Worm (Caenorhabditis elegans) whole organism, L1 larva: Measurements from ENCODE around the gene R05D3.12.
A peak's percentile ranks its signal among the peaks of the same experiment; 100 is the strongest.

Source experiments
- C16A3.4 ChIP-seq: fragments of 150-350 bp; optimal IDR thresholded peaks from 2 replicates; lab custom pipeline; 2014; ENCODE audit warnings: missing biosample characterization, missing genetic modification characterization
- C34B4.2 ChIP-seq: sonication (generic microtip); optimal IDR thresholded peaks from 2 replicates; lab custom pipeline; 2017; ENCODE audit warnings: mild to moderate bottlenecking, missing genetic modification characterization, missing compliant biosample characterization
- Y116A8C.19 ChIP-seq: sonication (generic microtip); optimal IDR thresholded peaks from 2 replicates; lab custom pipeline; 2016; ENCODE audit warnings: missing compliant biosample characterization, missing genetic modification characterization, borderline replicate concordance
- alr-1 ChIP-seq: fragments of 200-800 bp; sonication (Bioruptor generic); optimal IDR thresholded peaks from 2 replicates; lab custom pipeline; 2018; ENCODE audit warnings: borderline replicate concordance, mild to moderate bottlenecking, missing genetic modification characterization, missing compliant biosample characterization
- aly-2 ChIP-seq: fragments of 150-350 bp; optimal IDR thresholded peaks from 2 replicates; lab custom pipeline; 2014; ENCODE audit warnings: missing biosample characterization, missing genetic modification characterization
- ama-1 ChIP-seq: fragments of 150-350 bp; optimal IDR thresholded peaks from 2 replicates; lab custom pipeline; 2014
- blmp-1 ChIP-seq: fragments of 150-350 bp; optimal IDR thresholded peaks from 2 replicates; lab custom pipeline; 2014; ENCODE audit warnings: missing biosample characterization, missing genetic modification characterization
- ceh-63 ChIP-seq: fragments of 200-800 bp; sonication (Bioruptor generic); optimal IDR thresholded peaks from 2 replicates; lab custom pipeline; 2018; ENCODE audit warnings: mild to moderate bottlenecking, missing genetic modification characterization, missing compliant biosample characterization
- ceh-8 ChIP-seq: fragments of 200-800 bp; sonication (Bioruptor generic); optimal IDR thresholded peaks from 2 replicates; lab custom pipeline; 2018; ENCODE audit warnings: mild to moderate bottlenecking, missing genetic modification characterization, moderate library complexity, missing compliant biosample characterization
- ceh-82 ChIP-seq, 3 experiments: fragments of 150-350 bp in 1 of 3; sonication (generic microtip) in 2 of 3; optimal IDR thresholded peaks; 2 replicates each; lab custom pipeline; 2014 to 2017; ENCODE audit warnings: missing biosample characterization in 3 of 3, missing genetic modification characterization in 3 of 3
- ceh-90 ChIP-seq: sonication (generic microtip); optimal IDR thresholded peaks from 2 replicates; lab custom pipeline; 2016; ENCODE audit warnings: missing genetic modification characterization, missing compliant biosample characterization
- dsc-1 ChIP-seq: sonication (generic microtip); optimal IDR thresholded peaks from 2 replicates; lab custom pipeline; 2016; ENCODE audit warnings: mild to moderate bottlenecking, missing genetic modification characterization, missing compliant biosample characterization
- efl-3 ChIP-seq: fragments of 200-800 bp; sonication (Bioruptor generic); optimal IDR thresholded peaks from 2 replicates; lab custom pipeline; 2018; ENCODE audit warnings: mild to moderate bottlenecking, missing genetic modification characterization, missing compliant biosample characterization
- elt-3 ChIP-seq, 6 experiments: fragments of 150-350 bp in 1 of 6; sonication (generic microtip); optimal IDR thresholded peaks; 2 replicates each; lab custom pipeline; 2017 to 2018; ENCODE audit warnings: missing biosample characterization in 6 of 6, missing genetic modification characterization in 6 of 6, inconsistent platforms in 1 of 6
- fkh-10 ChIP-seq: sonication (generic microtip); optimal IDR thresholded peaks from 2 replicates; lab custom pipeline; 2017; ENCODE audit warnings: missing biosample characterization, missing genetic modification reagents, missing genetic modification characterization
- hlh-4 ChIP-seq: sonication (generic microtip); optimal IDR thresholded peaks from 2 replicates; lab custom pipeline; 2016; ENCODE audit warnings: mild to moderate bottlenecking, missing genetic modification characterization, missing compliant biosample characterization
- isw-1 ChIP-seq: fragments of 200-800 bp; sonication (Bioruptor generic); IDR thresholded peaks from 2 replicates; pipeline ENCODE4 v1.3.6; 2022; ENCODE audit warnings: missing genetic modification characterization, missing compliant biosample characterization
- jun-1 ChIP-seq: fragments of 150-350 bp; optimal IDR thresholded peaks from 2 replicates; lab custom pipeline; 2014; ENCODE audit warnings: missing biosample characterization, missing genetic modification reagents, missing genetic modification characterization
- lin-15B ChIP-seq: fragments of 150-350 bp; sonication (generic microtip); optimal IDR thresholded peaks from 3 replicates; lab custom pipeline; 2014; ENCODE audit warnings: missing biosample characterization, missing genetic modification characterization
- lin-35 ChIP-seq, 2 experiments: fragments of 150-350 bp; optimal IDR thresholded peaks; 2 replicates each; lab custom pipeline; 2014; ENCODE audit warnings: missing biosample characterization in 2 of 2, missing genetic modification characterization in 2 of 2, missing genetic modification reagents in 2 of 2
- lin-39 ChIP-seq: fragments of 150-350 bp; optimal IDR thresholded peaks from 2 replicates; lab custom pipeline; 2014; ENCODE audit warnings: missing biosample characterization, missing genetic modification reagents, missing genetic modification characterization
- lir-3 ChIP-seq: sonication (generic microtip); optimal IDR thresholded peaks from 2 replicates; lab custom pipeline; 2016; ENCODE audit warnings: mild to moderate bottlenecking, missing genetic modification characterization, moderate library complexity, missing compliant biosample characterization; ENCODE audit not compliant: poor library complexity
- lsy-2 ChIP-seq, 2 experiments: fragments of 150-350 bp; optimal IDR thresholded peaks; 2 replicates each; lab custom pipeline; 2014; ENCODE audit warnings: missing biosample characterization in 2 of 2, missing genetic modification characterization in 2 of 2
- mab-9 ChIP-seq: fragments of 200-800 bp; sonication (Bioruptor generic); IDR thresholded peaks from 2 replicates; pipeline ENCODE4 v1.3.6; 2022; ENCODE audit warnings: missing genetic modification reagents, missing genetic modification characterization, missing compliant biosample characterization
- mdl-1 ChIP-seq, 2 experiments: fragments of 150-350 bp; optimal IDR thresholded peaks; 2 replicates each; lab custom pipeline; 2014 to 2017; ENCODE audit warnings: missing biosample characterization in 2 of 2, missing genetic modification characterization in 2 of 2, inconsistent platforms in 1 of 2
- mef-2 ChIP-seq: fragments of 150-350 bp; optimal IDR thresholded peaks from 2 replicates; lab custom pipeline; 2014; ENCODE audit warnings: missing biosample characterization, missing genetic modification characterization
- mep-1 ChIP-seq: fragments of 150-350 bp; optimal IDR thresholded peaks from 2 replicates; lab custom pipeline; 2014; ENCODE audit warnings: missing biosample characterization, missing genetic modification characterization
- nhr-12 ChIP-seq: sonication (generic microtip); optimal IDR thresholded peaks from 2 replicates; lab custom pipeline; 2017; ENCODE audit warnings: missing biosample characterization, missing genetic modification characterization
- nhr-19 ChIP-seq: fragments of 200-800 bp; sonication (Bioruptor generic); conservative IDR thresholded peaks from 2 replicates; pipeline ENCODE4 v1.3.6; 2022; ENCODE audit warnings: missing genetic modification characterization, missing compliant biosample characterization
- nhr-28 ChIP-seq: fragments of 150-350 bp; optimal IDR thresholded peaks from 2 replicates; lab custom pipeline; 2014; ENCODE audit warnings: missing biosample characterization, missing genetic modification characterization
- nhr-47 ChIP-seq: sonication (generic microtip); optimal IDR thresholded peaks from 2 replicates; lab custom pipeline; 2016; ENCODE audit warnings: mild to moderate bottlenecking, missing genetic modification characterization, moderate library complexity, missing compliant biosample characterization
- nhr-71 ChIP-seq: sonication (generic microtip); optimal IDR thresholded peaks from 2 replicates; lab custom pipeline; 2016; ENCODE audit warnings: mild to moderate bottlenecking, missing genetic modification characterization, moderate library complexity, missing compliant biosample characterization
- nhr-76 ChIP-seq: sonication (generic microtip); optimal IDR thresholded peaks from 2 replicates; lab custom pipeline; 2017; ENCODE audit warnings: missing biosample characterization, missing genetic modification characterization
- nhr-77 ChIP-seq: fragments of 150-350 bp; optimal IDR thresholded peaks from 2 replicates; lab custom pipeline; 2014; ENCODE audit warnings: missing biosample characterization, missing genetic modification characterization
- nhr-84 ChIP-seq: sonication (generic microtip); optimal IDR thresholded peaks from 2 replicates; lab custom pipeline; 2017; ENCODE audit warnings: missing biosample characterization, missing genetic modification characterization
- nhr-85 ChIP-seq: sonication (generic microtip); peaks from one replicate; lab custom pipeline; 2016; ENCODE audit warnings: missing genetic modification characterization, inconsistent platforms, missing compliant biosample characterization
- pag-3 ChIP-seq: sonication (generic microtip); optimal IDR thresholded peaks from 2 replicates; lab custom pipeline; 2017; ENCODE audit warnings: missing genetic modification characterization, mild to moderate bottlenecking, missing compliant biosample characterization, antibody characterized with exemption, borderline replicate concordance; ENCODE audit not compliant: insufficient read depth
- pqm-1 ChIP-seq: sonication (generic microtip); optimal IDR thresholded peaks from 3 replicates; lab custom pipeline; 2017; ENCODE audit warnings: missing biosample characterization, missing genetic modification characterization
- rnt-1 ChIP-seq: sonication (generic microtip); optimal IDR thresholded peaks from 2 replicates; lab custom pipeline; 2016; ENCODE audit warnings: mild to moderate bottlenecking, missing genetic modification characterization, moderate library complexity, missing compliant biosample characterization
- skn-1 ChIP-seq: fragments of 150-350 bp; optimal IDR thresholded peaks from 2 replicates; lab custom pipeline; 2014; ENCODE audit warnings: missing biosample characterization, missing genetic modification characterization
- snu-23 ChIP-seq: sonication (generic microtip); optimal IDR thresholded peaks from 2 replicates; lab custom pipeline; 2016; ENCODE audit warnings: missing genetic modification characterization, missing compliant biosample characterization
- sox-4 ChIP-seq: sonication (generic microtip); optimal IDR thresholded peaks from 2 replicates; lab custom pipeline; 2016; ENCODE audit warnings: missing genetic modification characterization, missing compliant biosample characterization
- sptf-1 ChIP-seq: fragments of 150-350 bp; optimal IDR thresholded peaks from 2 replicates; lab custom pipeline; 2014; ENCODE audit warnings: missing biosample characterization, missing genetic modification characterization
- sup-37 ChIP-seq: fragments of 200-800 bp; sonication (Bioruptor generic); optimal IDR thresholded peaks from 2 replicates; lab custom pipeline; 2018; ENCODE audit warnings: mild to moderate bottlenecking, missing genetic modification characterization, missing compliant biosample characterization
- swsn-7 ChIP-seq: sonication (generic microtip); optimal IDR thresholded peaks from 2 replicates; lab custom pipeline; 2016; ENCODE audit warnings: missing genetic modification characterization, missing compliant biosample characterization
- tbx-2 ChIP-seq: sonication (generic microtip); optimal IDR thresholded peaks from 2 replicates; lab custom pipeline; 2016; ENCODE audit warnings: missing genetic modification characterization, missing compliant biosample characterization
- unc-30 ChIP-seq: sonication (generic microtip); optimal IDR thresholded peaks from 2 replicates; lab custom pipeline; 2017; ENCODE audit warnings: missing biosample characterization, missing genetic modification characterization
- unc-62 ChIP-seq: fragments of 150-350 bp; optimal IDR thresholded peaks from 2 replicates; lab custom pipeline; 2014; ENCODE audit warnings: missing biosample characterization, missing genetic modification reagents, missing genetic modification characterization
- unc-98 ChIP-seq: fragments of 200-800 bp; sonication (Bioruptor generic); IDR thresholded peaks from 2 replicates; pipeline ENCODE4 v1.3.6; 2022; ENCODE audit warnings: missing genetic modification characterization, missing compliant biosample characterization
- vab-15 ChIP-seq: sonication (generic microtip); optimal IDR thresholded peaks from 2 replicates; lab custom pipeline; 2017; ENCODE audit warnings: missing genotype, mild to moderate bottlenecking, missing genetic modification characterization, missing compliant biosample characterization
- xbp-1 ChIP-seq: sonication (generic microtip); optimal IDR thresholded peaks from 2 replicates; lab custom pipeline; 2016; ENCODE audit warnings: missing genetic modification characterization, missing compliant biosample characterization
- zip-4 ChIP-seq: fragments of 200-800 bp; sonication (Bioruptor generic); optimal IDR thresholded peaks from 2 replicates; lab custom pipeline; 2018; ENCODE audit warnings: mild to moderate bottlenecking, missing genetic modification characterization, moderate library complexity, missing compliant biosample characterization
- ztf-11 ChIP-seq, 2 experiments: sonication (generic microtip); optimal IDR thresholded peaks; 2 replicates each; lab custom pipeline; 2016 to 2017; ENCODE audit warnings: missing genetic modification characterization in 2 of 2, missing biosample characterization in 1 of 2, missing compliant biosample characterization in 1 of 2
- ztf-4 ChIP-seq: fragments of 150-350 bp; optimal IDR thresholded peaks from 2 replicates; lab custom pipeline; 2014; ENCODE audit warnings: missing biosample characterization, missing genetic modification characterization

The R05D3.12 gene

DNA sequence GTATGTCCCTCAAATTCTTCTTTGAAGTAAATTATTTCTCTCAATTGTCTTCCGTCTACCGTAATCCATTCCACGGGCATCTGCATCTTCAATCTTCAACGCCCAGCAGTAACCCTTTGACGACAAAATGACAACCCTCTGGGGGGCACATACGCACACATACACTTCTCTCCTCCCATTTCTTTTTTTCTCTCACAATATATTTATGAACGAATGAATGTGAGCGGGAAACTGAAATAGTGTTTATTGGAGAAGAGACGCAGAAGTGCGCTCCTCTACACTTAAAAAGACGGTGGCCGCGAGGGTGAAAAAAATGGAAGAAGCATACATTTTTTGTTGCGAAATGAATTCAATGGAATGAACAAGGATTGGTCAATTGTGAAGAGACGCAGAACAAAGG, 31.2 kb downstream of the R05D3.12 start:
- TF ChIP-seq nhr-28 (tag; lab: Kevin White, UChicago) (no peak), alr-1 (tag; lab: Kevin White, UChicago) (no peak), sup-37 (GFP tag; lab: Kevin White, UChicago) (no peak), nhr-85 (no peak), unc-98 (GFP tag; lab: Robert Waterston, UW) (no peak), pqm-1 (tag; lab: Kevin White, UChicago) (no peak), ztf-11 (tag; optimal IDR thresholded peaks at IDR 0.05; lab: Kevin White, UChicago) (no peak), lin-39 (tag; lab: Kevin White, UChicago) (no peak), skn-1 (tag; lab: Kevin White, UChicago) (peak; percentile 88), xbp-1 (tag; lab: Kevin White, UChicago) (peak; percentile 44), isw-1 (peak; percentile 43), nhr-47 (tag; lab: Kevin White, UChicago) (peak; percentile 52), C16A3.4 (tag; lab: Kevin White, UChicago) (no peak), unc-62 (GFP tag; lab: Kevin White, UChicago) (no peak), rnt-1 (tag; lab: Kevin White, UChicago) (peak; percentile 19), unc-30 (tag; lab: Kevin White, UChicago) (no peak), ceh-8 (GFP tag; lab: Kevin White, UChicago) (no peak), C34B4.2 (tag; lab: Kevin White, UChicago) (no peak), dsc-1 (no peak), lin-15B (peak; percentile 24), swsn-7 (tag; lab: Kevin White, UChicago) (peak; percentile 58), nhr-71 (tag; lab: Kevin White, UChicago) (peak; percentile 72), lin-35 (GFP tag; optimal IDR thresholded peaks at IDR 0.05; lab: Kevin White, UChicago) (peak; percentile 67 to 77), ceh-63 (GFP tag; lab: Kevin White, UChicago) (no peak), zip-4 (GFP tag; lab: Kevin White, UChicago) (peak; percentile 7), blmp-1 (tag; lab: Kevin White, UChicago) (peak; percentile 85), nhr-77 (tag; lab: Kevin White, UChicago) (peak; percentile 35), elt-3 (tag; optimal IDR thresholded peaks at IDR 0.05; lab: Kevin White, UChicago) (no peak), nhr-19 (peak; percentile 35), mab-9 (GFP tag; lab: Robert Waterston, UW) (no peak), Y116A8C.19 (no peak), mep-1 (peak; percentile 97), mdl-1 (tag; optimal IDR thresholded peaks at IDR 0.05; lab: Kevin White, UChicago) (peak in 1 of 2 experiments; percentile 29), vab-15 (tag; lab: Kevin White, UChicago) (no peak), efl-3 (GFP tag; lab: Kevin White, UChicago) (no peak), pag-3 (tag; lab: Kevin White, UChicago) (no peak), lir-3 (no peak), mef-2 (no peak), nhr-76 (tag; lab: Kevin White, UChicago) (no peak), hlh-4 (tag; lab: Kevin White, UChicago) (no peak), tbx-2 (tag; lab: Kevin White, UChicago) (peak; percentile 38), sptf-1 (tag; lab: Kevin White, UChicago) (no peak), ceh-82 (tag; optimal IDR thresholded peaks at IDR 0.05; lab: Kevin White, UChicago) (peak; percentile 25 to 63 (median 34)), lsy-2 (tag; optimal IDR thresholded peaks at IDR 0.05; lab: Kevin White, UChicago) (peak; percentile 84 to 93), jun-1 (peak; percentile 57), ama-1 (lab: Kevin White, UChicago) (no peak), ztf-4 (tag; lab: Kevin White, UChicago) (peak; percentile 15), snu-23 (GFP tag; lab: Kevin White, UChicago) (peak; percentile 69), sox-4 (tag; lab: Kevin White, UChicago) (no peak), ceh-90 (tag; lab: Kevin White, UChicago) (no peak), fkh-10 (GFP tag; lab: Kevin White, UChicago) (peak; percentile 54), aly-2 (tag; lab: Kevin White, UChicago) (no peak), nhr-84 (no peak), nhr-12 (tag; lab: Kevin White, UChicago) (no peak)
